Fruit fly (Drosophila melanogaster) whole organism, prepupa: Measurements from ENCODE around the gene f.

ENCODE experiments used
- CG1621 ChIP-seq: fragments of 200-800 bp; sonication (Bioruptor generic); optimal IDR thresholded peaks from 3 replicates; lab custom pipeline; 2018; ENCODE audit warnings: missing biosample characterization, mild to moderate bottlenecking, missing genetic modification characterization
- CG6163 ChIP-seq: fragments of 200-800 bp; sonication (Bioruptor generic); IDR thresholded peaks from 3 replicates; pipeline ENCODE4 v1.3.6; 2022; ENCODE audit warnings: missing biosample characterization, missing genetic modification characterization
- CG6276 ChIP-seq: fragments of 200-800 bp; sonication (Bioruptor generic); optimal IDR thresholded peaks from 2 replicates; lab custom pipeline; 2017; ENCODE audit warnings: missing biosample characterization, mild to moderate bottlenecking, missing genetic modification characterization
- CG6854 ChIP-seq: fragments of 200-800 bp; sonication (Bioruptor generic); optimal IDR thresholded peaks from 2 replicates; lab custom pipeline; 2017; ENCODE audit warnings: missing biosample characterization, mild to moderate bottlenecking, missing genetic modification characterization
- CG7368 ChIP-seq: fragments of 200-800 bp; sonication (Bioruptor generic); optimal IDR thresholded peaks from 3 replicates; lab custom pipeline; 2016; ENCODE audit warnings: missing biosample characterization, missing genetic modification characterization
- CG9139 ChIP-seq: fragments of 200-800 bp; sonication (Bioruptor generic); optimal IDR thresholded peaks from 3 replicates; lab custom pipeline; 2017; ENCODE audit warnings: missing biosample characterization, mild to moderate bottlenecking, missing genetic modification characterization
- Gug ChIP-seq: fragments of 200-800 bp; sonication (Bioruptor generic); IDR thresholded peaks from 2 replicates; pipeline ENCODE4 v1.3.6; 2022; ENCODE audit warnings: missing biosample characterization, missing genetic modification characterization
- Hr38 ChIP-seq: sonication (Bioruptor generic); optimal IDR thresholded peaks from 2 replicates; lab custom pipeline; 2016; ENCODE audit warnings: missing biosample characterization, missing genetic modification characterization
- fkh ChIP-seq: fragments of 200-800 bp; sonication (Bioruptor generic); optimal IDR thresholded peaks from 3 replicates; lab custom pipeline; 2017; ENCODE audit warnings: missing biosample characterization, mild to moderate bottlenecking, missing genetic modification characterization, moderate library complexity
- ss ChIP-seq, 2 experiments: fragments of 200-800 bp; sonication (Bioruptor generic); optimal IDR thresholded peaks; 2 replicates in 1 of 2; 3 replicates in 1 of 2; lab custom pipeline; 2017 to 2018; ENCODE audit warnings: mild to moderate bottlenecking in 2 of 2, missing biosample characterization in 2 of 2, missing genetic modification characterization in 2 of 2, moderate library complexity in 1 of 2

dm6 chrX:17223715-17224114 lies 9.0 kb upstream of the f start, which contains the start of gene CG34327:
- TF ChIP-seq CG6276 (GFP tag; lab: Kevin White, UChicago) (no peak), CG9139 (GFP tag; lab: Kevin White, UChicago) (no peak), ss (GFP tag; optimal IDR thresholded peaks at IDR 0.05; lab: Kevin White, UChicago) (no peak), CG6163 (GFP tag; lab: Robert Waterston, UW) (no peak), CG1621 (tag; lab: Kevin White, UChicago) (no peak), Hr38 (no peak), Gug (GFP tag; lab: Robert Waterston, UW) (no peak), fkh (GFP tag; lab: Kevin White, UChicago) (no peak), CG6854 (GFP tag; lab: Kevin White, UChicago) (no peak), CG7368 (GFP tag; lab: Kevin White, UChicago) (no peak)
